Worm (Caenorhabditis elegans) whole organism, late embryonic: ENCODE measurements around the gene rgs-7.

Experiments
- K02D7.2 ChIP-seq: sonication (generic microtip); optimal IDR thresholded peaks from 2 replicates; lab custom pipeline; 2017; ENCODE audit warnings: mild to moderate bottlenecking, missing genetic modification characterization, missing compliant biosample characterization
- K09A11.1 ChIP-seq: sonication (generic microtip); optimal IDR thresholded peaks from 2 replicates; lab custom pipeline; 2017; ENCODE audit warnings: antibody characterized with exemption, mild to moderate bottlenecking, missing genetic modification characterization, missing compliant biosample characterization; ENCODE audit not compliant: insufficient read depth
- Y22D7AL.16 ChIP-seq: sonication (generic microtip); optimal IDR thresholded peaks from 2 replicates; lab custom pipeline; 2016; ENCODE audit warnings: missing genetic modification characterization, missing compliant biosample characterization
- ama-1 ChIP-seq: fragments of 150-350 bp; optimal IDR thresholded peaks from 2 replicates; lab custom pipeline; 2014
- ceh-14 ChIP-seq: sonication (generic microtip); optimal IDR thresholded peaks from 2 replicates; lab custom pipeline; 2016; ENCODE audit warnings: missing genotype, missing genetic modification characterization, missing compliant biosample characterization
- ceh-19 ChIP-seq: fragments of 200-800 bp; sonication (Bioruptor generic); optimal IDR thresholded peaks from 2 replicates; lab custom pipeline; 2018; ENCODE audit warnings: mild to moderate bottlenecking, missing genetic modification characterization, missing compliant biosample characterization
- ceh-22 ChIP-seq: sonication (generic microtip); optimal IDR thresholded peaks from 2 replicates; lab custom pipeline; 2017; ENCODE audit warnings: missing biosample characterization, missing genetic modification characterization
- ceh-24 ChIP-seq: sonication (generic microtip); optimal IDR thresholded peaks from 2 replicates; lab custom pipeline; 2016; ENCODE audit warnings: mild to moderate bottlenecking, missing genetic modification characterization, missing compliant biosample characterization
- ceh-30 ChIP-seq: fragments of 150-350 bp; optimal IDR thresholded peaks from 2 replicates; lab custom pipeline; 2014; ENCODE audit warnings: missing biosample characterization, missing genetic modification characterization
- ceh-34 ChIP-seq: sonication (generic microtip); optimal IDR thresholded peaks from 2 replicates; lab custom pipeline; 2016; ENCODE audit warnings: mild to moderate bottlenecking, missing genetic modification characterization, missing compliant biosample characterization
- ceh-48 ChIP-seq: sonication (generic microtip); optimal IDR thresholded peaks from 2 replicates; lab custom pipeline; 2016; ENCODE audit warnings: missing genetic modification characterization, inconsistent platforms, missing compliant biosample characterization
- ceh-6 ChIP-seq: fragments of 200-800 bp; sonication (Bioruptor generic); optimal IDR thresholded peaks from 2 replicates; lab custom pipeline; 2018; ENCODE audit warnings: mild to moderate bottlenecking, missing genetic modification characterization, missing compliant biosample characterization
- che-1 ChIP-seq: sonication (generic microtip); optimal IDR thresholded peaks from 2 replicates; lab custom pipeline; 2016; ENCODE audit warnings: mild to moderate bottlenecking, missing genetic modification characterization, missing compliant biosample characterization
- dmd-4 ChIP-seq: sonication (generic microtip); optimal IDR thresholded peaks from 2 replicates; lab custom pipeline; 2016; ENCODE audit warnings: borderline replicate concordance, missing genetic modification characterization, missing compliant biosample characterization
- elt-4 ChIP-seq: sonication (generic microtip); optimal IDR thresholded peaks from 2 replicates; lab custom pipeline; 2016; ENCODE audit warnings: missing genetic modification characterization, missing compliant biosample characterization
- eyg-1 ChIP-seq: sonication (generic microtip); optimal IDR thresholded peaks from 2 replicates; lab custom pipeline; 2016; ENCODE audit warnings: missing genotype, missing genetic modification characterization, missing compliant biosample characterization
- fax-1 ChIP-seq: sonication (generic microtip); optimal IDR thresholded peaks from 2 replicates; lab custom pipeline; 2016; ENCODE audit warnings: missing genotype, missing genetic modification characterization, missing compliant biosample characterization
- gmeb-2 ChIP-seq: sonication (generic microtip); optimal IDR thresholded peaks from 2 replicates; lab custom pipeline; 2016; ENCODE audit warnings: missing genetic modification characterization, inconsistent platforms, missing compliant biosample characterization
- hlh-13 ChIP-seq: fragments of 200-800 bp; sonication (Bioruptor generic); optimal IDR thresholded peaks from 2 replicates; lab custom pipeline; 2018; ENCODE audit warnings: mild to moderate bottlenecking, missing genetic modification characterization, missing compliant biosample characterization
- hlh-15 ChIP-seq: sonication (generic microtip); optimal IDR thresholded peaks from 2 replicates; lab custom pipeline; 2016; ENCODE audit warnings: missing genetic modification characterization, missing compliant biosample characterization
- hlh-6 ChIP-seq: sonication (generic microtip); optimal IDR thresholded peaks from 2 replicates; lab custom pipeline; 2016; ENCODE audit warnings: missing genotype, missing genetic modification characterization, missing compliant biosample characterization
- lim-6 ChIP-seq: sonication (generic microtip); optimal IDR thresholded peaks from 2 replicates; lab custom pipeline; 2016; ENCODE audit warnings: missing genetic modification characterization, missing compliant biosample characterization
- lin-11 ChIP-seq: fragments of 200-800 bp; sonication (Bioruptor generic); optimal IDR thresholded peaks from 2 replicates; lab custom pipeline; 2018; ENCODE audit warnings: mild to moderate bottlenecking, missing genetic modification characterization, missing compliant biosample characterization
- nfya-1 ChIP-seq: sonication (generic microtip); optimal IDR thresholded peaks from 2 replicates; lab custom pipeline; 2017; ENCODE audit warnings: missing genetic modification characterization, mild to moderate bottlenecking, missing compliant biosample characterization, antibody characterized with exemption, moderate library complexity
- odd-2 ChIP-seq: sonication (generic microtip); optimal IDR thresholded peaks from 2 replicates; lab custom pipeline; 2017; ENCODE audit warnings: antibody characterized with exemption, mild to moderate bottlenecking, missing genetic modification characterization, missing compliant biosample characterization
- pag-3 ChIP-seq: sonication (generic microtip); optimal IDR thresholded peaks from 2 replicates; lab custom pipeline; 2016; ENCODE audit warnings: missing compliant biosample characterization, missing genetic modification characterization, borderline replicate concordance
- pha-4 ChIP-seq: fragments of 150-350 bp; optimal IDR thresholded peaks from 2 replicates; lab custom pipeline; 2018; ENCODE audit warnings: missing biosample characterization, missing genetic modification reagents, missing genetic modification characterization
- ref-2 ChIP-seq: sonication (generic microtip); optimal IDR thresholded peaks from 2 replicates; lab custom pipeline; 2016; ENCODE audit warnings: missing genetic modification characterization, missing compliant biosample characterization
- rnt-1 ChIP-seq: sonication (generic microtip); optimal IDR thresholded peaks from 2 replicates; lab custom pipeline; 2016; ENCODE audit warnings: missing genetic modification characterization, missing compliant biosample characterization
- sdc-2 ChIP-seq: sonication (generic microtip); optimal IDR thresholded peaks from 2 replicates; lab custom pipeline; 2016; ENCODE audit warnings: missing genotype, missing genetic modification characterization, missing compliant biosample characterization
- sox-2 ChIP-seq: fragments of 200-800 bp; sonication (Bioruptor generic); IDR thresholded peaks from 2 replicates; pipeline ENCODE4 v1.3.6; 2022; ENCODE audit warnings: missing genetic modification reagents, missing genetic modification characterization, missing compliant biosample characterization
- sox-4 ChIP-seq: sonication (generic microtip); optimal IDR thresholded peaks from 2 replicates; lab custom pipeline; 2017; ENCODE audit warnings: mild to moderate bottlenecking, missing genetic modification characterization, inconsistent platforms, missing compliant biosample characterization
- syd-9 ChIP-seq: sonication (generic microtip); optimal IDR thresholded peaks from 2 replicates; lab custom pipeline; 2016; ENCODE audit warnings: mild to moderate bottlenecking, missing genetic modification characterization, moderate library complexity, missing compliant biosample characterization
- tbx-2 ChIP-seq: sonication (generic microtip); optimal IDR thresholded peaks from 2 replicates; lab custom pipeline; 2016; ENCODE audit warnings: missing genetic modification characterization, missing compliant biosample characterization
- tbx-7 ChIP-seq: sonication (generic microtip); optimal IDR thresholded peaks from 2 replicates; lab custom pipeline; 2016; ENCODE audit warnings: missing genotype, missing genetic modification characterization, missing compliant biosample characterization
- ttx-3 ChIP-seq: sonication (generic microtip); optimal IDR thresholded peaks from 2 replicates; lab custom pipeline; 2016; ENCODE audit warnings: missing genetic modification reagents, missing genetic modification characterization, missing compliant biosample characterization
- unc-55 ChIP-seq: sonication (generic microtip); optimal IDR thresholded peaks from 2 replicates; lab custom pipeline; 2017; ENCODE audit warnings: missing biosample characterization, missing genetic modification reagents, missing genetic modification characterization
- zip-5 ChIP-seq: sonication (generic microtip); optimal IDR thresholded peaks from 2 replicates; lab custom pipeline; 2016; ENCODE audit warnings: missing genetic modification characterization, missing compliant biosample characterization

Gene rgs-7

ce11 chrX:3542242-3542641, at the start of gene rgs-7:
rgs-7 (plus strand) TSS chrX:3542542.
- TF ChIP-seq sox-2 (no peak), fax-1 (tag; lab: Kevin White, UChicago) (no peak), K09A11.1 (tag; lab: Kevin White, UChicago) (no peak), ceh-22 (tag; lab: Kevin White, UChicago) (no peak), dmd-4 (tag; lab: Kevin White, UChicago) (no peak), ceh-30 (tag; lab: Kevin White, UChicago) (no peak)

ce11 chrX:3494634-3495033, 47.7 kb upstream of the rgs-7 start:
- no peak for TF ChIP-seq rnt-1 (tag; lab: Kevin White, UChicago)
- TF ChIP-seq sox-2 = no peak
- no peak for TF ChIP-seq ama-1
- TF ChIP-seq ceh-6 (GFP tag; lab: Kevin White, UChicago) = no peak
- TF ChIP-seq lin-11 (tag; lab: Kevin White, UChicago) = no peak
- no peak for TF ChIP-seq ceh-14
- TF ChIP-seq eyg-1 (tag; lab: Kevin White, UChicago) = no peak
- TF ChIP-seq ref-2 = no peak
- no peak for TF ChIP-seq elt-4 (tag; lab: Kevin White, UChicago)
- TF ChIP-seq hlh-6 = no peak
- no peak for TF ChIP-seq pha-4 (tag; lab: Kevin White, UChicago)
- TF ChIP-seq hlh-15 (tag; lab: Kevin White, UChicago) = no peak
- TF ChIP-seq ceh-22 (tag; lab: Kevin White, UChicago) = no peak
- TF ChIP-seq ceh-24 (tag; lab: Kevin White, UChicago) = no peak
- no peak for TF ChIP-seq sox-4 (tag; lab: Kevin White, UChicago)
- no peak for TF ChIP-seq gmeb-2 (tag; lab: Kevin White, UChicago)
- TF ChIP-seq lim-6 (tag; lab: Kevin White, UChicago) = no peak
- TF ChIP-seq hlh-13 (GFP tag; lab: Kevin White, UChicago) = no peak
- no peak for TF ChIP-seq pag-3
- no peak for TF ChIP-seq Y22D7AL.16 (tag; lab: Kevin White, UChicago)

ce11 chrX:3495776-3496175, 46.6 kb upstream of the rgs-7 start, which contains the start of gene glt-1:
glt-1 (plus strand) TSS chrX:3496026.
- TF ChIP-seq fax-1 (tag; lab: Kevin White, UChicago) = no peak
- no peak for TF ChIP-seq zip-5
- TF ChIP-seq dmd-4 (tag; lab: Kevin White, UChicago) = no peak
- no peak for TF ChIP-seq ceh-22 (tag; lab: Kevin White, UChicago)
- TF ChIP-seq sdc-2 (tag; lab: Kevin White, UChicago) = no peak
- TF ChIP-seq hlh-15 (tag; lab: Kevin White, UChicago) = no peak
- no peak for TF ChIP-seq ceh-6 (GFP tag; lab: Kevin White, UChicago)
- no peak for TF ChIP-seq ceh-19
- TF ChIP-seq K02D7.2 = no peak
- no peak for TF ChIP-seq pha-4 (tag; lab: Kevin White, UChicago)
- no peak for TF ChIP-seq pag-3
- TF ChIP-seq tbx-7 (tag; lab: Kevin White, UChicago) = no peak
- no peak for TF ChIP-seq hlh-13 (GFP tag; lab: Kevin White, UChicago)
- TF ChIP-seq unc-55 (GFP tag; lab: Kevin White, UChicago) = no peak
- TF ChIP-seq ceh-34 (tag; lab: Kevin White, UChicago) = no peak
- TF ChIP-seq syd-9 = no peak
- TF ChIP-seq nfya-1 (tag; lab: Kevin White, UChicago) = no peak
- no peak for TF ChIP-seq ttx-3 (tag; lab: Kevin White, UChicago)
- no peak for TF ChIP-seq odd-2 (tag; lab: Kevin White, UChicago)
- no peak for TF ChIP-seq ceh-24 (tag; lab: Kevin White, UChicago)

ce11 chrX:3498953-3499352, 43.4 kb upstream of the rgs-7 start, which contains the start of gene C12D12.1:
C12D12.1 (plus strand) TSS chrX:3499253.
- TF ChIP-seq pha-4 (tag; lab: Kevin White, UChicago) (no peak), tbx-7 (tag; lab: Kevin White, UChicago) (no peak), che-1 (tag; lab: Kevin White, UChicago) (no peak), ceh-48 (tag; lab: Kevin White, UChicago) (no peak), ceh-30 (tag; lab: Kevin White, UChicago) (no peak), tbx-2 (tag; lab: Kevin White, UChicago) (no peak), odd-2 (tag; lab: Kevin White, UChicago) (no peak), ceh-19 (no peak)
